Worm (Caenorhabditis elegans) whole organism, L3 larva: ENCODE results near the gene dgn-2.

ENCODE experiments used
- ama-1 ChIP-seq: fragments of 150-350 bp; optimal IDR thresholded peaks from 2 replicates; lab custom pipeline; 2018
- elt-2 ChIP-seq: sonication (generic microtip); optimal IDR thresholded peaks from 2 replicates; lab custom pipeline; 2016; ENCODE audit warnings: missing genetic modification reagents, mild to moderate bottlenecking, missing genetic modification characterization, missing compliant biosample characterization
- skn-1 ChIP-seq: fragments of 150-350 bp; optimal IDR thresholded peaks from 2 replicates; lab custom pipeline; 2014; ENCODE audit warnings: missing biosample characterization, missing genetic modification characterization

- TF ChIP-seq ama-1 (no peak), elt-2 (tag; lab: Kevin White, UChicago) (peak; percentile 78), skn-1 (peak; percentile 96)
Measured at ce11 chrX:1344818-1345217, 22.5 kb downstream of the dgn-2 start.
